Fruit fly (Drosophila melanogaster) S2 (cell line): Measurements from ENCODE around the gene defl.
A peak's percentile ranks its signal among the peaks of the same experiment; 100 is the strongest.

Source experiments
- CG8478 ChIP-seq: fragments of >200 bp; optimal IDR thresholded peaks from 2 replicates; lab custom pipeline; 2018
- CTCF ChIP-seq, 2 experiments: fragments of >200 bp; optimal IDR thresholded peaks; 2 replicates each; lab custom pipeline; 2018

The defl gene

dm6 chr3L:9713383-9713827 is 9.8 kb upstream of the defl start, which contains the start of gene SH3PX1:
Gene SH3PX1, minus strand, starts transcription at chr3L:9713827.
- TF ChIP-seq CG8478 (lab: Kevin White, UChicago): no peak
- no peak for TF ChIP-seq CTCF (optimal IDR thresholded peaks at IDR 0.05; lab: Kevin White, UChicago)

- TF ChIP-seq CTCF (optimal IDR thresholded peaks at IDR 0.05; lab: Kevin White, UChicago) (no peak), CG8478 (lab: Kevin White, UChicago) (no peak)
Measured at dm6 chr3L:9713828-9714536, 9.2 kb upstream of the defl start, which contains the start of gene vsg. Gene vsg, plus strand, starts transcription at chr3L:9714324.

dm6 chr3L:9714537-9715144 is 8.6 kb upstream of the defl start:
- TF ChIP-seq CTCF (optimal IDR thresholded peaks at IDR 0.05; lab: Kevin White, UChicago) (no peak), CG8478 (lab: Kevin White, UChicago) (no peak)

- TF ChIP-seq CTCF (optimal IDR thresholded peaks at IDR 0.05; lab: Kevin White, UChicago) (no peak), CG8478 (lab: Kevin White, UChicago) (no peak)
Measured at dm6 chr3L:9716595-9716994, 6.6 kb upstream of the defl start.

dm6 chr3L:9717101-9717500 is 6.1 kb upstream of the defl start:
- TF ChIP-seq CTCF (optimal IDR thresholded peaks at IDR 0.05; lab: Kevin White, UChicago) (no peak), CG8478 (lab: Kevin White, UChicago) (no peak)

- TF ChIP-seq CG8478 (lab: Kevin White, UChicago) (no peak), CTCF (optimal IDR thresholded peaks at IDR 0.05; lab: Kevin White, UChicago) (no peak)
Measured at dm6 chr3L:9717839-9718238, 5.4 kb upstream of the defl start.

DNA sequence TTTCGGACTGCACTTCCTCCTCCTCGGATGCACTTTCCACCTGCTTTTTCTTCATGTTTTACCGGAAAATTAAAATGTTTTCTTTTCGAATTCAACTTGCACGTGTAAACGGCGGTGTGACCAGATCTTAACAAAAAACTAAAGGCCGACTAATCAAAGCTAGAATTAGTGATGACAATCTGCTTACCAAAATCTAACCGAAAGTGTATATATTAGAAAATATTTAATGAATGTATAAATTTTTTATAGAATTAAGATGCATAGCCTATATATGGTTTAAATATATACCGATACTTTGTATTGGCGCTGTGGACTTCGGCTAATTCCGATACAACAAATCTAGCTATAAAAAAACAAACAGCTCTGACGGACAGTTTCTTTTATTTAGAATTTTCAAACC is 4.3 kb upstream of the defl start, which contains the start of the genes CG18178 and CG14174:
CG18178 (minus strand) TSS at position 216 of the 400 bp plus-strand sequence.
CG14174 (plus strand) TSS at position 400 of the 400 bp plus-strand sequence.
- TF ChIP-seq CTCF (optimal IDR thresholded peaks at IDR 0.05; lab: Kevin White, UChicago) (no peak), CG8478 (lab: Kevin White, UChicago) (no peak)

DNA sequence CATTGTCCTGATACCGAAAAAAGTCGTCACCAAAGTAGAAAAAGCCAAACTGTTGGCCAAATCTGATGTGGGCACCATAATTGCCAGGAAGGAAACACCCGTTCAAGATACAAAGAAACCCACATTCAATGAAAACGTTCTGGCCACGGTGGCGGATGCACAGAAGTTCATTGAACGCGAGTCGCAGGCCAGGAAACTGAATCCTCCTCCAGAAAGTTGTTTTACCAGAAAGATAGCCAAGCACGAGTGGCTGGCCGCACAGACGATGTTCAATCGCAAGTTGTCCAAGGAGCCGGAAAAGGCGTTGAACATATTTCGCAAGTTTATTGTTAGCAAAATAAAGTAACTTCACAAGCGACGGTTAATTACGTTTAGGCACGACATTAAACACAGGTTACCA is 3.1 kb upstream of the defl start:
- TF ChIP-seq CG8478 (lab: Kevin White, UChicago) (no peak), CTCF (optimal IDR thresholded peaks at IDR 0.05; lab: Kevin White, UChicago) (no peak)

- TF ChIP-seq CG8478 (lab: Kevin White, UChicago) (no peak), CTCF (optimal IDR thresholded peaks at IDR 0.05; lab: Kevin White, UChicago) (peak in 1 of 2 experiments; percentile 29)
Measured at dm6 chr3L:9726707-9727106, 3.5 kb downstream of the defl start, which contains the start of gene Naa60. Gene Naa60, plus strand, starts transcription at chr3L:9726895.

- TF ChIP-seq CG8478 (lab: Kevin White, UChicago) (no peak), CTCF (optimal IDR thresholded peaks at IDR 0.05; lab: Kevin White, UChicago) (peak in 1 of 2 experiments; percentile 25)
Measured at dm6 chr3L:9729795-9730421, 6.7 kb downstream of the defl start, which contains the start of gene ATPsynB. Gene ATPsynB, plus strand, starts transcription at chr3L:9729999.

- TF ChIP-seq CG8478 (lab: Kevin White, UChicago) (no peak), CTCF (optimal IDR thresholded peaks at IDR 0.05; lab: Kevin White, UChicago) (no peak)
Measured at dm6 chr3L:9733563-9733962, 10.3 kb downstream of the defl start, which contains the start of gene CG6749. Gene CG6749, minus strand, starts transcription at chr3L:9733807.

- TF ChIP-seq CG8478 (lab: Kevin White, UChicago): no peak
Measured at dm6 chr3L:9739629-9740028, 16.4 kb downstream of the defl start.

dm6 chr3L:9742342-9742741 is 19.1 kb downstream of the defl start:
- TF ChIP-seq CG8478 (lab: Kevin White, UChicago): no peak
- no peak for TF ChIP-seq CTCF (optimal IDR thresholded peaks at IDR 0.05; lab: Kevin White, UChicago)

DNA sequence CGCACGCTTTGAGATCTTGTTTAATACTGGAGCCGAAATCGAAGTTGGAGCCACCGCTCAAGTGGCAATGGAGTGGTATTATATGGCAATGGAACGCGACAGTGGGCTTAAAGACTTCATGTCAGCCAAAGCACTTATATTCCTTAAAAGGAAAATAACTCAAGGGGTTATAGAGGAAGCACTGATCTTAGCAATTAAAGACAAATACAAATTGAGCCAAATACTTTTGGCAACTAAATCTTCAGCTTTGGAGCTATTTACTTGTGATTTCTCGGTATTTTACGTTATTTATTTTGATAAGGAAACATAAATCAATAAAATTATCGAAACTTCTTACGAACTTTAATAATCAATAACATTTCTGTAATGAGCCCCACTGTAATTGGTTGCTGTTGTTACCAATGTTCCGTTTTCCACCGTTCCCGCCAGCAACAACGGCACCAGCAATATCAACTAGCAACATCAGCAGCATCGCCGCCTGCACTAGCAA is 20.9 kb downstream of the defl start:
- TF ChIP-seq CG8478 (lab: Kevin White, UChicago) (no peak), CTCF (optimal IDR thresholded peaks at IDR 0.05; lab: Kevin White, UChicago) (no peak)

DNA sequence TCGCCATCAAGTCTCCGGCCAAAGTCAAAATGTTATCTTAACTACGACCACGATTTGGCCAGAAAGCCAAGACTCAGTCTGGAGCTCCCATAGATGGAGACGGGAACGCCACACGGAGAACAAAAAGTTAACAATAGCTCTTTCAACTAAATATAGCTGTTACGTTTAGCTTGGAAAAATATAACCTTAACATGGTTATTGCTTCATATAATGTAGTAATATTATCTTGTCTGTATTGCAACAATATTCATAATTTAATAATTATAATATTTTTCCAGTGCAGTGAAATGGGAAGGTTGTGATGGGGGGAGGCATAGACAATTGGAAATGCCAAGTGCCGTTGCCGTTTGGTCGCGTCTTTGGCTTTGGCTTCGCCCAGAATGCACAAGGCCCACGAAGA is 22.2 kb downstream of the defl start:
- TF ChIP-seq CG8478 (lab: Kevin White, UChicago): no peak
- TF ChIP-seq CTCF (optimal IDR thresholded peaks at IDR 0.05; lab: Kevin White, UChicago): no peak
